Fruit fly (Drosophila melanogaster): ENCODE data around the gene tll.

tll gene

DNA sequence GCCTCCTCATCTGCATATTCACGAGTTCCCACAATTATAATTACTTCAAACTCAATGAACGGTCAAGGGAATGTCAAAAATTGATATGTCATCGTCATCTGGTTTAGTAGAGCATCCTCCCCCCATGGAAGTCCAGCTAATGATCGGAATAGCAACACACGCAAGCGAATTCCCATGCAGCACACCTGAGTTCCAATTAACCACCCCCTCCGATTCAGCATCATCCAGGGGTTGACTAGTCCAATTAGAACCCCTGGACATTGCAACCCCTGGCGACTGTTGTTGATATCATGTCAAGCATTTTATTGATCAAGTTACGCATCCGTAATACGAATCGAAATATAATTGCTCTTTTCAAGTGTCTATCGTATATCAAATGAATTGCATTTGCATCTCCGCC is 1.7 kb upstream of the tll start:
- no peak for TF ChIP-seq Stat92E (GFP tag; optimal IDR thresholded peaks at IDR 0.05)
- peak in 1 of 2 experiments; percentile 50 for TF ChIP-seq insv (GFP tag; optimal IDR thresholded peaks at IDR 0.05)
- peak; percentile 94 for TF ChIP-seq nerfin-1 (tag; optimal IDR thresholded peaks at IDR 0.05)

DNA sequence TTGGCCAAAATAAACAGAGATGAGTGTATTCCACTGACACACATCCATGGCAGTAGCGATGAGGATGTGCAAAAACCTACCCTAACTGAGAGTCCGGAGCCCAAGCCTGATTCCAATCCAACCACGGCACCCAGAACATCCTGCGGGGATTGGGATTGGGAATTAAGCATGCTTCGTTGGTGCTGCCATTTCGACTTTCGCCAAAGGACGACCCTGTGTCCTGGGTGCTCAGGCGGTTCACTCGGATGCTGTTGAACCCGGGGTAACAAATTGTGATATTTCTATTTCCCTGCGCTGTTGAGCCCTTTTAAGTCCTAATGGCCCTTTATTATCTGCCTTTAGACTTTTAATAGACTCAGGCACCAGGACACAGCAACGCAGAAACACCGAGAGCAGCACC is 3.1 kb downstream of the tll start:
- no peak for TF ChIP-seq CG7556 (GFP tag; optimal IDR thresholded peaks at IDR 0.05)
- TF ChIP-seq oc (tag; optimal IDR thresholded peaks at IDR 0.05): peak; percentile 65
- TF ChIP-seq CG13894 (tag; optimal IDR thresholded peaks at IDR 0.05): peak; percentile 12
- TF ChIP-seq gro (GFP tag; optimal IDR thresholded peaks at IDR 0.05): no peak
- 0 out of 3 replicates have a peak, but pooled peaks have one; percentile 4 for TF ChIP-seq Optix (GFP tag; IDR thresholded peaks at IDR 0.05)
- no peak for TF ChIP-seq CG2202 (tag; optimal IDR thresholded peaks at IDR 0.05)
- no peak for TF ChIP-seq peb (GFP tag; IDR thresholded peaks at IDR 0.05)
- no peak for TF ChIP-seq CG7357 (GFP tag; IDR thresholded peaks at IDR 0.05)
- TF ChIP-seq Nf-YB (GFP tag; optimal IDR thresholded peaks at IDR 0.05): peak; percentile 40
- TF ChIP-seq Fer1 (GFP tag; optimal IDR thresholded peaks at IDR 0.05): no peak
- TF ChIP-seq zen (tag; optimal IDR thresholded peaks at IDR 0.05): peak; percentile 71
- no peak for TF ChIP-seq grn (GFP tag; optimal IDR thresholded peaks at IDR 0.05)
- TF ChIP-seq tll (GFP tag; optimal IDR thresholded peaks at IDR 0.05): peak in 1 of 2 experiments; percentile 84
- peak; percentile 66 for TF ChIP-seq pros (GFP tag; optimal IDR thresholded peaks at IDR 0.05)

DNA sequence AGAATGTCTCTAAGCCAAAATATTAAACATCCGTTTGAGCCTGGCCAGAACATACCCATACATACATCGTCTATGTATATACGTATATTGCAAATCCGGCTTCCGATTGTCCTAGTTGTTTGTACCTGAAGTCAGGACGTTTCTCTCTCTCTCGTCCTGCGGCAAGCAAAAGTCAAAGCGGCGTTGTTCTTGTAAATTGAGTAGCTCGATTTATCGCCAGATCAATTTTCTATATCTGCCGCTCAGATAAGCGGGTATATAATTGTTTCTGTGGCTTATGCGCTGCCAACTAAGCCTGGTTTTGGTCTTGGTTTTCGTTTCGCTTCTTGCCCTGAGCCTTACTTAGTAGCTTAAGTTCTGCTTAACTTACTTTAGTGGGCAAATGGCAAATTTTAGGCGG is 4.5 kb downstream of the tll start:
- TF ChIP-seq tll (GFP tag; optimal IDR thresholded peaks at IDR 0.05): peak in 1 of 2 experiments; percentile 99
- no peak for TF ChIP-seq Xbp1 (GFP tag; optimal IDR thresholded peaks at IDR 0.05)

DNA sequence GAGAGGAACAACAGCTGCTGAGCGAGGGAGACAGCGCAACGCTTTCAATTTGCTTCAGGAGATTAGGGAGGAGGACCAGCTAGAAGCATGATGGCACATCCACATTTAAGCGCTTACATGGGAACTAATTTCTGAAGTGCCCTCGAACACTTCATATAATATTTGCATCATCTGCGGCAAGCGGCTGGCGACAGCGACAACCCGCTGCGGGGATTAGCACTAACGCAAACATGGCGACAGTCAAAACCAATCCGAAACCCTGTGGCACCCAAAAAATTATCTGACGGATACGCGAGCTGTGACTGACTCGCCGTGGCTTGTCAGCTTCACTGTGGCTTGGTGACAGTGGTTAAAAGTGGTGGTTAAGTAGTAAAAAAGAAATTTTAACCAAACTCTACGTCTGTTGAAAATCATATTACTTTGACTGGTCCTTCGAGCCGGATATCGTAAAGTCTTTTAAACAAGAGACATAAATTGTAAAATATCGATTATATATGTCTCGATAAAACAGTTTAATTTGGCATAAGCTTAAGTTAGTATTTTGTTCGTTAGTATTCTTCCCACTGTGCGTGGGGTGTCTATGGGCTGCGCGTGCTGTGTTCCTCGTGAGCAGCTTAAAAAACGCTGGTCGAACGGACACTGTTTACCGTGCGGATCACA is 7.9 kb downstream of the tll start:
- TF ChIP-seq CHES-1-like (GFP tag; optimal IDR thresholded peaks at IDR 0.05) (no peak), CG3407 (GFP tag; optimal IDR thresholded peaks at IDR 0.05) (no peak), Aef1 (GFP tag; IDR thresholded peaks at IDR 0.05) (no peak), CG4707 (GFP tag; optimal IDR thresholded peaks at IDR 0.05) (no peak), CG6765 (GFP tag; optimal IDR thresholded peaks at IDR 0.05) (no peak), CG1792 (GFP tag; optimal IDR thresholded peaks at IDR 0.05) (no peak), nerfin-1 (tag; optimal IDR thresholded peaks at IDR 0.05) (no peak), oc (tag; optimal IDR thresholded peaks at IDR 0.05) (peak; percentile 88), bbx (GFP tag; IDR thresholded peaks at IDR 0.05; ENCODE audit: partially characterized antibody) (no peak), row (GFP tag; IDR thresholded peaks at IDR 0.05) (peak; percentile 38; the same call in 2 of the 3 replicates), CG7357 (GFP tag; IDR thresholded peaks at IDR 0.05) (no peak), lola (GFP tag; optimal IDR thresholded peaks at IDR 0.05) (no peak), onecut (GFP tag; IDR thresholded peaks at IDR 0.05) (0 out of 2 replicates have a peak, but pooled peaks have one; percentile 3), CG8478 (optimal IDR thresholded peaks at IDR 0.05) (no peak), CG18764 (GFP tag; optimal IDR thresholded peaks at IDR 0.05) (no peak), Sox100B (GFP tag; optimal IDR thresholded peaks at IDR 0.05) (peak; percentile 13), Nf-YB (GFP tag; optimal IDR thresholded peaks at IDR 0.05) (no peak), CG10431 (GFP tag; optimal IDR thresholded peaks at IDR 0.05) (peak; percentile 65), corto (GFP tag; optimal IDR thresholded peaks at IDR 0.05) (no peak), ab (GFP tag; optimal IDR thresholded peaks at IDR 0.05) (no peak), Blimp-1 (GFP tag; optimal IDR thresholded peaks at IDR 0.05) (peak; percentile 9), CG2712 (tag; optimal IDR thresholded peaks at IDR 0.05) (peak; percentile 28), dmrt11E (tag; optimal IDR thresholded peaks at IDR 0.05) (peak; percentile 10), Xrp1 (GFP tag; IDR thresholded peaks at IDR 0.05) (peak; percentile 38; the same call in 1 of the 2 replicates), Gug (GFP tag; IDR thresholded peaks at IDR 0.05) (no peak), CG1024 (GFP tag; IDR thresholded peaks at IDR 0.05) (no peak), HmgZ (tag; optimal IDR thresholded peaks at IDR 0.05) (no peak), CG2875 (GFP tag; optimal IDR thresholded peaks at IDR 0.05) (no peak), CG18599 (GFP tag; optimal IDR thresholded peaks at IDR 0.05) (peak; percentile 43)
